Fruit fly (Drosophila melanogaster): ENCODE results near the gene Ir94b.

Ir94b gene

dm6 chr3R:22123347-22123746 lies 6.3 kb upstream of the Ir94b start (continued):
- TF ChIP-seq kah (GFP tag; optimal IDR thresholded peaks at IDR 0.05) (no peak), CG4820 (GFP tag; optimal IDR thresholded peaks at IDR 0.05) (peak; percentile 2), tx (GFP tag; optimal IDR thresholded peaks at IDR 0.05) (no peak), Kr (GFP tag; optimal IDR thresholded peaks at IDR 0.05) (no peak), chinmo (GFP tag; IDR thresholded peaks at IDR 0.05; ENCODE audit: partially characterized antibody) (no peak), nerfin-2 (GFP tag; IDR thresholded peaks at IDR 0.05; ENCODE audit: partially characterized antibody) (no peak), dysf (GFP tag; IDR thresholded peaks at IDR 0.05) (0 out of 3 replicates have a peak, but pooled peaks have one; percentile 43), zen2 (GFP tag; IDR thresholded peaks at IDR 0.05; ENCODE audit: partially characterized antibody) (no peak), nom (GFP tag; optimal IDR thresholded peaks at IDR 0.05) (no peak), her (GFP tag; optimal IDR thresholded peaks at IDR 0.05) (no peak), CG15479 (GFP tag; optimal IDR thresholded peaks at IDR 0.05) (no peak), CG13775 (GFP tag; optimal IDR thresholded peaks at IDR 0.05) (no peak), dmrt99B (tag; optimal IDR thresholded peaks at IDR 0.05) (peak; percentile 42), tup (GFP tag; optimal IDR thresholded peaks at IDR 0.05) (no peak), CG4360 (GFP tag; IDR thresholded peaks at IDR 0.05) (no peak), Hr39 (optimal IDR thresholded peaks at IDR 0.05) (no peak), ems (GFP tag; optimal IDR thresholded peaks at IDR 0.05) (no peak), Bdp1 (GFP tag; optimal IDR thresholded peaks at IDR 0.05) (no peak), Xbp1 (GFP tag; optimal IDR thresholded peaks at IDR 0.05) (peak; percentile 15), Mes4 (GFP tag; optimal IDR thresholded peaks at IDR 0.05) (no peak), CG2875 (GFP tag; optimal IDR thresholded peaks at IDR 0.05) (no peak), caup (GFP tag; optimal IDR thresholded peaks at IDR 0.05; ENCODE audit: severe bottlenecking) (peak; percentile 40), CG13123 (GFP tag; optimal IDR thresholded peaks at IDR 0.05) (no peak), CG7271 (tag; optimal IDR thresholded peaks at IDR 0.05) (no peak), fu2 (GFP tag; optimal IDR thresholded peaks at IDR 0.05) (no peak), sens-2 (GFP tag; IDR thresholded peaks at IDR 0.05) (no peak), CG8478 (optimal IDR thresholded peaks at IDR 0.05) (no peak), CG7745 (tag; optimal IDR thresholded peaks at IDR 0.05) (no peak), hth (optimal IDR thresholded peaks at IDR 0.05) (no peak), Fer3 (tag; optimal IDR thresholded peaks at IDR 0.05) (peak; percentile 12), CG10979 (tag; optimal IDR thresholded peaks at IDR 0.05) (no peak), cad (GFP tag; optimal IDR thresholded peaks at IDR 0.05) (no peak), pnt (GFP tag; optimal IDR thresholded peaks at IDR 0.05) (no peak), CG17359 (tag; optimal IDR thresholded peaks at IDR 0.05) (peak; percentile 21), oc (tag; optimal IDR thresholded peaks at IDR 0.05) (no peak), CG17568 (GFP tag; optimal IDR thresholded peaks at IDR 0.05) (no peak), onecut (GFP tag; IDR thresholded peaks at IDR 0.05) (no peak), Dad (GFP tag; optimal IDR thresholded peaks at IDR 0.05) (no peak), pan (optimal IDR thresholded peaks at IDR 0.05) (no peak), pan (GFP tag; optimal IDR thresholded peaks at IDR 0.05 in 1 of 2, IDR thresholded peaks at IDR 0.05 in 1 of 2) (no peak), CG12769 (tag; optimal IDR thresholded peaks at IDR 0.05) (no peak), CG12219 (GFP tag; optimal IDR thresholded peaks at IDR 0.05) (no peak), Hmr (GFP tag; optimal IDR thresholded peaks at IDR 0.05) (no peak), sob (GFP tag; IDR thresholded peaks at IDR 0.05) (no peak), pfk (GFP tag; optimal IDR thresholded peaks at IDR 0.05) (no peak), CG14050 (GFP tag; IDR thresholded peaks at IDR 0.05) (no peak), Spps (tag; optimal IDR thresholded peaks at IDR 0.05) (no peak), ab (GFP tag; optimal IDR thresholded peaks at IDR 0.05) (no peak), CG33557 (GFP tag; optimal IDR thresholded peaks at IDR 0.05) (no peak), CG43689 (GFP tag; IDR thresholded peaks at IDR 0.05) (no peak), gfzf (GFP tag; optimal IDR thresholded peaks at IDR 0.05) (no peak), dmrt11E (tag; optimal IDR thresholded peaks at IDR 0.05) (peak; percentile 34)

All from whole organism, embryonic.